Fruit fly (Drosophila melanogaster): Measurements from ENCODE around the gene ksh.

The ksh gene

dm6 chrX:19504170-19504765 is 9.5 kb upstream of the ksh start (continued):
- no peak for TF ChIP-seq trem (tag; optimal IDR thresholded peaks at IDR 0.05)
- no peak for TF ChIP-seq CG13624 (GFP tag; optimal IDR thresholded peaks at IDR 0.05)
- TF ChIP-seq sd (tag; optimal IDR thresholded peaks at IDR 0.05): peak; percentile 91
- peak; percentile 93 for TF ChIP-seq CG13894 (tag; optimal IDR thresholded peaks at IDR 0.05)
- TF ChIP-seq CG10979 (tag; optimal IDR thresholded peaks at IDR 0.05): no peak
- TF ChIP-seq vfl (GFP tag; optimal IDR thresholded peaks at IDR 0.05): no peak
- TF ChIP-seq sug (tag; optimal IDR thresholded peaks at IDR 0.05): peak; percentile 18
- 0 out of 2 replicates have a peak, but pooled peaks have one; percentile 36 for TF ChIP-seq CG32532 (GFP tag; IDR thresholded peaks at IDR 0.05)
- TF ChIP-seq CG17328 (GFP tag; IDR thresholded peaks at IDR 0.05): no peak
- no peak for TF ChIP-seq p53 (GFP tag; optimal IDR thresholded peaks at IDR 0.05)
- TF ChIP-seq Camta (GFP tag; optimal IDR thresholded peaks at IDR 0.05): no peak
- no peak for TF ChIP-seq Abd-B (GFP tag; optimal IDR thresholded peaks at IDR 0.05)
- TF ChIP-seq CG12769 (tag; optimal IDR thresholded peaks at IDR 0.05): peak; percentile 49
- 0 out of 2 replicates have a peak, but pooled peaks have one; percentile 16 for TF ChIP-seq unc-4 (GFP tag; IDR thresholded peaks at IDR 0.05; ENCODE audit: partially characterized antibody)
- peak; percentile 12; the same call in 1 of the 3 replicates for TF ChIP-seq CG34224 (GFP tag; IDR thresholded peaks at IDR 0.05; ENCODE audit: partially characterized antibody)
- no peak for TF ChIP-seq wor (GFP tag; IDR thresholded peaks at IDR 0.05)
- TF ChIP-seq Awh (GFP tag; IDR thresholded peaks at IDR 0.05): no peak
- TF ChIP-seq ATbp (GFP tag; optimal IDR thresholded peaks at IDR 0.05): no peak
- no peak for TF ChIP-seq Oaz (GFP tag; IDR thresholded peaks at IDR 0.05)
- no peak for TF ChIP-seq CG4282 (GFP tag; optimal IDR thresholded peaks at IDR 0.05)
- TF ChIP-seq danr (GFP tag; IDR thresholded peaks at IDR 0.05): no peak
- no peak for TF ChIP-seq phol (tag; optimal IDR thresholded peaks at IDR 0.05)
- TF ChIP-seq Hr78 (GFP tag; optimal IDR thresholded peaks at IDR 0.05): no peak
- TF ChIP-seq tap (tag; optimal IDR thresholded peaks at IDR 0.05): no peak

dm6 chrX:19501274-19501673 is 6.5 kb upstream of the ksh start:
- TF ChIP-seq pum (GFP tag; optimal IDR thresholded peaks at IDR 0.05) (no peak), Bgb (GFP tag; IDR thresholded peaks at IDR 0.05; ENCODE audit: partially characterized antibody) (no peak), CG8388 (GFP tag; optimal IDR thresholded peaks at IDR 0.05) (no peak), Hmx (GFP tag; optimal IDR thresholded peaks at IDR 0.05) (no peak), fd96Cb (tag; optimal IDR thresholded peaks at IDR 0.05) (no peak), Rfx (GFP tag; IDR thresholded peaks at IDR 0.05) (no peak), CG12299 (tag; optimal IDR thresholded peaks at IDR 0.05) (no peak), Ets97D (GFP tag; optimal IDR thresholded peaks at IDR 0.05) (no peak), CG3847 (GFP tag; IDR thresholded peaks at IDR 0.05) (no peak), grau (tag; optimal IDR thresholded peaks at IDR 0.05) (no peak), CG2116 (GFP tag; optimal IDR thresholded peaks at IDR 0.05) (no peak), CG9727 (GFP tag; optimal IDR thresholded peaks at IDR 0.05) (no peak), Tbp (GFP tag; optimal IDR thresholded peaks at IDR 0.05) (no peak), CG15696 (tag; optimal IDR thresholded peaks at IDR 0.05) (no peak), cwo (GFP tag; optimal IDR thresholded peaks at IDR 0.05) (peak; percentile 34), sisA (GFP tag; IDR thresholded peaks at IDR 0.05) (no peak), vnd (GFP tag; IDR thresholded peaks at IDR 0.05; ENCODE audit: partially characterized antibody) (no peak), phol (tag; optimal IDR thresholded peaks at IDR 0.05) (no peak), da (GFP tag; optimal IDR thresholded peaks at IDR 0.05) (no peak), Adf1 (GFP tag; IDR thresholded peaks at IDR 0.05) (0 out of 2 replicates have a peak, but pooled peaks have one; percentile 8), chinmo (GFP tag; IDR thresholded peaks at IDR 0.05; ENCODE audit: partially characterized antibody) (0 out of 4 replicates have a peak, but pooled peaks have one; percentile 72), Elba2 (GFP tag; optimal IDR thresholded peaks at IDR 0.05) (no peak), cg (GFP tag; optimal IDR thresholded peaks at IDR 0.05) (no peak), oc (tag; optimal IDR thresholded peaks at IDR 0.05) (no peak), Atf-2 (GFP tag; optimal IDR thresholded peaks at IDR 0.05) (no peak), klu (GFP tag; IDR thresholded peaks at IDR 0.05) (no peak), pb (GFP tag; optimal IDR thresholded peaks at IDR 0.05) (no peak), CG14050 (GFP tag; IDR thresholded peaks at IDR 0.05) (no peak)
